Fruit fly (Drosophila melanogaster): Measurements from ENCODE around the gene CG34051.

Gene CG34051

dm6 chr2L:19949600-19949999 is 11.2 kb downstream of the CG34051 start:
- TF ChIP-seq fkh (GFP tag; optimal IDR thresholded peaks at IDR 0.05) (peak; percentile 47), CG3032 (tag; optimal IDR thresholded peaks at IDR 0.05) (no peak), Eip78C (GFP tag) (peak; percentile 32)

- TF ChIP-seq Blimp-1 (GFP tag; optimal IDR thresholded peaks at IDR 0.05) (peak; percentile 53), dac (GFP tag; optimal IDR thresholded peaks at IDR 0.05) (no peak)
These were observed 12.8 kb downstream of the CG34051 start for dm6 chr2L:19947992-19948524.

dm6 chr2L:19944309-19945172 is 16.3 kb downstream of the CG34051 start:
- TF ChIP-seq CG15336 (GFP tag; IDR thresholded peaks at IDR 0.05) (no peak), CG8632 (GFP tag; optimal IDR thresholded peaks at IDR 0.05) (no peak), Sox14 (GFP tag; optimal IDR thresholded peaks at IDR 0.05) (no peak), fkh (GFP tag; optimal IDR thresholded peaks at IDR 0.05) (no peak)

DNA sequence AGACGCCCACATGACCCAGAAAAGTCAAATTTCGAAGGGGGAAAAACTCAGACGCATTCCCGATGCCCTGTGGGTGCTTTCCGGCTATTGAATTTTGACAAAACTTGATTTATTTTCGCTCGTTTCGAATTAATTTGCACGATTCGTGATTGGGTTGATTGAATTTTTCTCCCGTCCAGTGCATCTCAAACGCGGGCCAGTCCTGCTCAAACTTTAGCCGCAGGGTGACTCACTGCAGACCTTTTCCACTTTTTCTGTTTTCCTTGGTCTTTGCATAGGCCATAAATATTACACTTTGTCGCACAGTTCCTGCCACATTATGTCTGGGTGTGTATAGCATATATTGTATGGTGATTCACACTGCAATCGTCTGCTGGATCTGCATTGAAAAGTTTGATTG is 17.7 kb downstream of the CG34051 start:
- TF ChIP-seq topi (GFP tag; optimal IDR thresholded peaks at IDR 0.05) (no peak), svp (GFP tag) (peak; percentile 40), Ets21C (GFP tag; optimal IDR thresholded peaks at IDR 0.05) (no peak)

dm6 chr2L:19942510-19942909 is 18.3 kb downstream of the CG34051 start:
- TF ChIP-seq cyc (GFP tag; optimal IDR thresholded peaks at IDR 0.05), result no peak
- TF ChIP-seq svp (GFP tag), result peak; percentile 47

dm6 chr2L:19941352-19941851 is 19.4 kb downstream of the CG34051 start:
- TF ChIP-seq Ets21C (GFP tag; optimal IDR thresholded peaks at IDR 0.05) (peak; percentile 64), CG3032 (tag; optimal IDR thresholded peaks at IDR 0.05) (peak; percentile 81), dsx (GFP tag; optimal IDR thresholded peaks at IDR 0.05; ENCODE audit: poor library complexity, severe bottlenecking) (peak; percentile 41), CG6163 (GFP tag; IDR thresholded peaks at IDR 0.05) (peak; percentile 82), Gug (GFP tag; IDR thresholded peaks at IDR 0.05) (peak; percentile 75), Smox (GFP tag; optimal IDR thresholded peaks at IDR 0.05) (peak; percentile 78), esn (GFP tag; optimal IDR thresholded peaks at IDR 0.05) (peak; percentile 90), acj6 (GFP tag; optimal IDR thresholded peaks at IDR 0.05) (peak; percentile 91), Hr38 (GFP tag; optimal IDR thresholded peaks at IDR 0.05) (no peak), CG6792 (GFP tag; optimal IDR thresholded peaks at IDR 0.05) (peak; percentile 93), Eip75B (GFP tag; optimal IDR thresholded peaks at IDR 0.05) (peak; percentile 88), CG6854 (GFP tag; optimal IDR thresholded peaks at IDR 0.05) (peak; percentile 10), Met (GFP tag; optimal IDR thresholded peaks at IDR 0.05) (peak; percentile 89), Lpt (GFP tag; optimal IDR thresholded peaks at IDR 0.05) (peak; percentile 70), topi (GFP tag; optimal IDR thresholded peaks at IDR 0.05) (peak; percentile 53), CG11294 (GFP tag; IDR thresholded peaks at IDR 0.05) (peak; percentile 81), Hr4 (GFP tag; optimal IDR thresholded peaks at IDR 0.05) (peak; percentile 54), CG8319 (GFP tag; optimal IDR thresholded peaks at IDR 0.05) (peak; percentile 87), CG9139 (GFP tag; optimal IDR thresholded peaks at IDR 0.05) (no peak), CG32006 (GFP tag; optimal IDR thresholded peaks at IDR 0.05) (peak; percentile 84), ss (GFP tag; optimal IDR thresholded peaks at IDR 0.05) (peak; percentile 50 to 56), CG7368 (GFP tag; optimal IDR thresholded peaks at IDR 0.05) (peak; percentile 88), Hr39 (GFP tag; optimal IDR thresholded peaks at IDR 0.05) (peak; percentile 85), CG34406 (GFP tag; optimal IDR thresholded peaks at IDR 0.05) (peak; percentile 87), CG6276 (GFP tag; optimal IDR thresholded peaks at IDR 0.05) (peak; percentile 61), Ets96B (tag; optimal IDR thresholded peaks at IDR 0.05) (peak; percentile 86), fkh (GFP tag; optimal IDR thresholded peaks at IDR 0.05) (peak; percentile 3), CG10669 (GFP tag; optimal IDR thresholded peaks at IDR 0.05) (peak; percentile 89), CG11762 (GFP tag; optimal IDR thresholded peaks at IDR 0.05; ENCODE audit: insufficient read depth) (peak; percentile 80), svp (GFP tag) (peak; percentile 86), Sox14 (GFP tag; optimal IDR thresholded peaks at IDR 0.05) (peak; percentile 83), Sox15 (GFP tag; optimal IDR thresholded peaks at IDR 0.05) (peak; percentile 85), OdsH (GFP tag; optimal IDR thresholded peaks at IDR 0.05) (peak; percentile 90)

Measured in whole organism, prepupa.